Fruit fly (Drosophila melanogaster): Measurements from ENCODE around the gene bond.

Gene bond

dm6 chr3R:22587419-22587963, 37.0 kb downstream of the bond start, which contains the start of gene Efa6 (continued):
- TF ChIP-seq gem (tag; optimal IDR thresholded peaks at IDR 0.05) (no peak), HLH3B (GFP tag; IDR thresholded peaks at IDR 0.05) (no peak), B-H1 (GFP tag; IDR thresholded peaks at IDR 0.05) (no peak), Dp (GFP tag; optimal IDR thresholded peaks at IDR 0.05) (peak; percentile 93), vfl (GFP tag; optimal IDR thresholded peaks at IDR 0.05) (no peak), CG9215 (GFP tag; IDR thresholded peaks at IDR 0.05) (no peak), CG16779 (GFP tag; IDR thresholded peaks at IDR 0.05) (no peak), CG3407 (GFP tag; optimal IDR thresholded peaks at IDR 0.05) (no peak), CG2875 (GFP tag; optimal IDR thresholded peaks at IDR 0.05) (no peak), dan (GFP tag; IDR thresholded peaks at IDR 0.05) (no peak), pnt (GFP tag; optimal IDR thresholded peaks at IDR 0.05) (no peak), rib (GFP tag; IDR thresholded peaks at IDR 0.05) (peak; percentile 54; the same call in 1 of the 2 replicates), corto (GFP tag; optimal IDR thresholded peaks at IDR 0.05) (no peak), NFAT (GFP tag; IDR thresholded peaks at IDR 0.05) (no peak), Stat92E (GFP tag; optimal IDR thresholded peaks at IDR 0.05) (peak in 1 of 3 experiments; percentile 62), CG10543 (GFP tag; optimal IDR thresholded peaks at IDR 0.05) (peak; percentile 58), sqz (GFP tag; optimal IDR thresholded peaks at IDR 0.05) (no peak), psq (GFP tag; optimal IDR thresholded peaks at IDR 0.05) (peak; percentile 18), CG30403 (GFP tag; optimal IDR thresholded peaks at IDR 0.05) (peak; percentile 64), Blimp-1 (GFP tag; optimal IDR thresholded peaks at IDR 0.05) (peak; percentile 33), lola (GFP tag; optimal IDR thresholded peaks at IDR 0.05) (peak in 1 of 3 experiments; percentile 42), CHES-1-like (GFP tag; optimal IDR thresholded peaks at IDR 0.05) (no peak), ase (GFP tag; IDR thresholded peaks at IDR 0.05) (no peak), unc-4 (GFP tag; IDR thresholded peaks at IDR 0.05; ENCODE audit: partially characterized antibody) (peak; percentile 97), Fer1 (GFP tag; optimal IDR thresholded peaks at IDR 0.05) (peak; percentile 40), Fer3 (tag; optimal IDR thresholded peaks at IDR 0.05) (peak; percentile 28), Camta (GFP tag; optimal IDR thresholded peaks at IDR 0.05) (peak; percentile 58), CG2889 (GFP tag; IDR thresholded peaks at IDR 0.05) (no peak), Mad (GFP tag; optimal IDR thresholded peaks at IDR 0.05) (no peak), CG16815 (GFP tag; optimal IDR thresholded peaks at IDR 0.05) (no peak), fd102C (GFP tag; optimal IDR thresholded peaks at IDR 0.05) (no peak), CG6813 (GFP tag; optimal IDR thresholded peaks at IDR 0.05) (no peak), Neu2 (GFP tag; optimal IDR thresholded peaks at IDR 0.05; ENCODE audit: borderline replicate concordance) (no peak), CG7987 (GFP tag; optimal IDR thresholded peaks at IDR 0.05) (no peak), CG8290 (GFP tag; optimal IDR thresholded peaks at IDR 0.05) (peak; percentile 50), CG8290 (tag; optimal IDR thresholded peaks at IDR 0.05) (peak in 1 of 2 experiments; percentile 44), en (GFP tag; optimal IDR thresholded peaks at IDR 0.05) (no peak), CG32532 (GFP tag; IDR thresholded peaks at IDR 0.05) (no peak; the same call in 1 of the 2 replicates), Bgb (GFP tag; IDR thresholded peaks at IDR 0.05; ENCODE audit: partially characterized antibody) (peak; percentile 92), inv (GFP tag; IDR thresholded peaks at IDR 0.05; ENCODE audit: partially characterized antibody) (peak; percentile 93), CG12219 (GFP tag; optimal IDR thresholded peaks at IDR 0.05) (no peak), CG12942 (GFP tag; optimal IDR thresholded peaks at IDR 0.05) (peak; percentile 41), CG4360 (GFP tag; IDR thresholded peaks at IDR 0.05) (no peak), CG6175 (GFP tag; IDR thresholded peaks at IDR 0.05) (no peak), CG30020 (tag; optimal IDR thresholded peaks at IDR 0.05) (peak; percentile 62), CG11093 (GFP tag; IDR thresholded peaks at IDR 0.05) (no peak), row (GFP tag; IDR thresholded peaks at IDR 0.05) (peak; percentile 52), mirr (GFP tag; optimal IDR thresholded peaks at IDR 0.05) (peak; percentile 36), esg (GFP tag; conservative IDR thresholded peaks at IDR 0.05) (0 out of 2 replicates have a peak, but pooled peaks have one; percentile 7), CG6272 (GFP tag; IDR thresholded peaks at IDR 0.05) (0 out of 2 replicates have a peak, but pooled peaks have one; percentile 5)

Measured in whole organism, embryonic.